Worm (Caenorhabditis elegans) whole organism, mixed stage, embryonic: ENCODE data around the gene noa-1.

ENCODE experiments used
- ceh-43 ChIP-seq: fragments of 200-800 bp; sonication (Bioruptor generic); optimal IDR thresholded peaks from 2 replicates; lab custom pipeline; 2018; ENCODE audit warnings: mild to moderate bottlenecking, missing genetic modification characterization, moderate library complexity, missing compliant biosample characterization
- drap-1 ChIP-seq: fragments of 200-800 bp; sonication (Bioruptor generic); optimal IDR thresholded peaks from 3 replicates; lab custom pipeline; 2018; ENCODE audit warnings: mild to moderate bottlenecking, missing genetic modification characterization, missing compliant biosample characterization
- elt-3 ChIP-seq: fragments of 150-350 bp; optimal IDR thresholded peaks from 2 replicates; lab custom pipeline; 2014; ENCODE audit warnings: missing biosample characterization, missing genetic modification characterization
- lsy-2 ChIP-seq: fragments of 150-350 bp; optimal IDR thresholded peaks from 2 replicates; lab custom pipeline; 2014; ENCODE audit warnings: missing biosample characterization, missing genetic modification characterization
- mls-2 ChIP-seq: sonication (generic microtip); optimal IDR thresholded peaks from 2 replicates; lab custom pipeline; 2016; ENCODE audit warnings: mild to moderate bottlenecking, missing genetic modification characterization, moderate library complexity, missing compliant biosample characterization
- nhr-28 ChIP-seq: fragments of 150-350 bp; optimal IDR thresholded peaks from 2 replicates; lab custom pipeline; 2014; ENCODE audit warnings: missing biosample characterization, missing genetic modification characterization
- pha-4 ChIP-seq: fragments of 150-350 bp; optimal IDR thresholded peaks from 2 replicates; lab custom pipeline; 2018; ENCODE audit warnings: missing biosample characterization, missing genetic modification reagents, missing genetic modification characterization
- sptf-1 ChIP-seq: sonication (generic microtip); optimal IDR thresholded peaks from 2 replicates; lab custom pipeline; 2017; ENCODE audit warnings: mild to moderate bottlenecking, missing genetic modification characterization, moderate library complexity, missing compliant biosample characterization
- unc-120 ChIP-seq: sonication (generic microtip); optimal IDR thresholded peaks from 2 replicates; lab custom pipeline; 2017; ENCODE audit warnings: missing genetic modification characterization, missing compliant biosample characterization; ENCODE audit not compliant: poor library complexity, severe bottlenecking
- unc-39 ChIP-seq: fragments of 150-350 bp; optimal IDR thresholded peaks from 2 replicates; lab custom pipeline; 2014; ENCODE audit warnings: missing biosample characterization, missing genetic modification characterization
- unc-62 ChIP-seq: fragments of 150-350 bp; optimal IDR thresholded peaks from 2 replicates; lab custom pipeline; 2014; ENCODE audit warnings: missing biosample characterization, missing genetic modification reagents, missing genetic modification characterization

DNA sequence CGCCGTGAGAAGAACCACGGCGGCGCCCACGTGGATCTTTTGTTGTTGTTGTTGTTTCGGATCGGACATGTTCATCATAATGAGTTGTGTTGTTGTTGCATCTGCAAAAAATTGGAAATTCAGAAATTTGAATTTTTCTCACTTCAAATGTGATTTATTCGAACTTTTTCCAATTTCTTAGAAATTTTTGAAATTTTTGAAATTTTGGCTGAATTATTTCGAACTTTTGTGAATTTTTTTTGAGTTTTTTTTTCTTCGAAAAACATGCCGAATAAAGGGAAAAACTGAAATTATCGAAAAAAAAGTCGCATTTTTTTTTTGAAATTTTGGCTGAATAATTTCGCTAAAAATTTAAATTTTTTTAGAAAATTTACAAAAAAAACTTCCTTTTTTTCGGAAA, 9.7 kb downstream of the noa-1 start, which contains the start of gene snx-14:
- TF ChIP-seq drap-1 (GFP tag; lab: Kevin White, UChicago) (no peak), ceh-43 (GFP tag; lab: Kevin White, UChicago) (no peak), elt-3 (tag; lab: Kevin White, UChicago) (no peak), mls-2 (tag; lab: Kevin White, UChicago) (no peak), lsy-2 (tag; lab: Kevin White, UChicago) (no peak), sptf-1 (tag; lab: Kevin White, UChicago) (no peak), unc-62 (GFP tag; lab: Kevin White, UChicago) (no peak), unc-120 (tag; lab: Kevin White, UChicago) (no peak), nhr-28 (tag; lab: Kevin White, UChicago) (no peak), unc-39 (no peak), pha-4 (no peak)
